Fruit fly (Drosophila melanogaster) whole organism, prepupa: ENCODE data around the gene Grx5.
A peak's percentile ranks its signal among the peaks of the same experiment; 100 is the strongest.

Experiments
- Blimp-1 ChIP-seq: fragments of 200-800 bp; sonication (Bioruptor generic); optimal IDR thresholded peaks from 3 replicates; lab custom pipeline; 2017; ENCODE audit warnings: missing biosample characterization, missing genetic modification characterization, mild to moderate bottlenecking, moderate library complexity, missing genetic modification reagents
- CG11294 ChIP-seq: fragments of 200-800 bp; sonication (Bioruptor generic); IDR thresholded peaks from 2 replicates; pipeline ENCODE4 v1.3.6; 2022; ENCODE audit warnings: missing biosample characterization, missing genetic modification characterization
- CG15336 ChIP-seq: fragments of 200-800 bp; sonication (Bioruptor generic); IDR thresholded peaks from 2 replicates; pipeline ENCODE4 v1.3.6; 2022; ENCODE audit warnings: missing biosample characterization, missing genetic modification characterization
- CG1621 ChIP-seq: fragments of 200-800 bp; sonication (Bioruptor generic); optimal IDR thresholded peaks from 3 replicates; lab custom pipeline; 2018; ENCODE audit warnings: missing biosample characterization, mild to moderate bottlenecking, missing genetic modification characterization
- CG16779 ChIP-seq: fragments of 200-800 bp; sonication (Bioruptor generic); optimal IDR thresholded peaks from 3 replicates; lab custom pipeline; 2017; ENCODE audit warnings: missing biosample characterization, mild to moderate bottlenecking, missing genetic modification characterization
- CG3032 ChIP-seq: fragments of 200-800 bp; optimal IDR thresholded peaks from 2 replicates; lab custom pipeline; 2019; ENCODE audit warnings: missing biosample characterization, mild to moderate bottlenecking, missing genetic modification characterization, moderate library complexity
- CG31627 ChIP-seq: fragments of 200-800 bp; sonication (Bioruptor generic); optimal IDR thresholded peaks from 3 replicates; lab custom pipeline; 2016; ENCODE audit warnings: missing biosample characterization, missing genetic modification characterization
- CG32006 ChIP-seq: fragments of 200-800 bp; sonication (Bioruptor generic); optimal IDR thresholded peaks from 3 replicates; lab custom pipeline; 2017; ENCODE audit warnings: missing biosample characterization, mild to moderate bottlenecking, missing genetic modification characterization
- CG34406 ChIP-seq: fragments of 200-800 bp; sonication (Bioruptor generic); optimal IDR thresholded peaks from 3 replicates; lab custom pipeline; 2016; ENCODE audit warnings: missing biosample characterization, missing genetic modification characterization
- CG6276 ChIP-seq: fragments of 200-800 bp; sonication (Bioruptor generic); optimal IDR thresholded peaks from 2 replicates; lab custom pipeline; 2017; ENCODE audit warnings: missing biosample characterization, mild to moderate bottlenecking, missing genetic modification characterization
- CG6792 ChIP-seq: fragments of 200-800 bp; sonication (Bioruptor generic); optimal IDR thresholded peaks from 3 replicates; lab custom pipeline; 2016; ENCODE audit warnings: missing biosample characterization, missing genetic modification characterization
- CG6808 ChIP-seq: fragments of 200-800 bp; sonication (Bioruptor generic); optimal IDR thresholded peaks from 3 replicates; lab custom pipeline; 2017; ENCODE audit warnings: missing biosample characterization, missing genetic modification characterization, mild to moderate bottlenecking, moderate library complexity, missing genetic modification reagents
- CG6854 ChIP-seq: fragments of 200-800 bp; sonication (Bioruptor generic); optimal IDR thresholded peaks from 2 replicates; lab custom pipeline; 2017; ENCODE audit warnings: missing biosample characterization, mild to moderate bottlenecking, missing genetic modification characterization
- CG7368 ChIP-seq: fragments of 200-800 bp; sonication (Bioruptor generic); optimal IDR thresholded peaks from 3 replicates; lab custom pipeline; 2016; ENCODE audit warnings: missing biosample characterization, missing genetic modification characterization
- CG8119 ChIP-seq: fragments of 200-800 bp; sonication (Bioruptor generic); IDR thresholded peaks from 3 replicates; pipeline ENCODE4 v1.3.6; 2022; ENCODE audit warnings: missing biosample characterization, missing genetic modification characterization
- CG8319 ChIP-seq: fragments of 200-800 bp; sonication (Bioruptor generic); optimal IDR thresholded peaks from 3 replicates; lab custom pipeline; 2016; ENCODE audit warnings: missing biosample characterization, missing genetic modification characterization
- CG8632 ChIP-seq: fragments of 200-800 bp; sonication (Bioruptor generic); optimal IDR thresholded peaks from 3 replicates; lab custom pipeline; 2016; ENCODE audit warnings: missing biosample characterization, missing genetic modification characterization
- CG9139 ChIP-seq: fragments of 200-800 bp; sonication (Bioruptor generic); optimal IDR thresholded peaks from 3 replicates; lab custom pipeline; 2017; ENCODE audit warnings: missing biosample characterization, mild to moderate bottlenecking, missing genetic modification characterization
- Eip93F ChIP-seq: fragments of 200-800 bp; sonication (Bioruptor generic); optimal IDR thresholded peaks from 2 replicates; lab custom pipeline; 2016; ENCODE audit warnings: missing biosample characterization, mild to moderate bottlenecking, missing genetic modification characterization
- Ets96B ChIP-seq: fragments of 200-800 bp; optimal IDR thresholded peaks from 2 replicates; lab custom pipeline; 2019; ENCODE audit warnings: missing biosample characterization, mild to moderate bottlenecking, missing genetic modification characterization, moderate library complexity
- Gug ChIP-seq: fragments of 200-800 bp; sonication (Bioruptor generic); IDR thresholded peaks from 2 replicates; pipeline ENCODE4 v1.3.6; 2022; ENCODE audit warnings: missing biosample characterization, missing genetic modification characterization
- Hr38 ChIP-seq: sonication (Bioruptor generic); optimal IDR thresholded peaks from 2 replicates; lab custom pipeline; 2016; ENCODE audit warnings: missing biosample characterization, missing genetic modification characterization
- Hr4 ChIP-seq: fragments of 200-800 bp; sonication (Bioruptor generic); optimal IDR thresholded peaks from 3 replicates; lab custom pipeline; 2016; ENCODE audit warnings: missing biosample characterization, missing genetic modification characterization
- Met ChIP-seq: fragments of 200-800 bp; sonication (Bioruptor generic); optimal IDR thresholded peaks from 3 replicates; lab custom pipeline; 2016; ENCODE audit warnings: missing biosample characterization, missing genetic modification characterization
- OdsH ChIP-seq: fragments of 200-800 bp; sonication (Bioruptor generic); optimal IDR thresholded peaks from 3 replicates; lab custom pipeline; 2016; ENCODE audit warnings: missing biosample characterization, missing genetic modification characterization
- Smox ChIP-seq: fragments of 200-800 bp; sonication (Bioruptor generic); optimal IDR thresholded peaks from 3 replicates; lab custom pipeline; 2016; ENCODE audit warnings: missing biosample characterization, missing genetic modification characterization
- Sox14 ChIP-seq: fragments of 200-800 bp; sonication (Bioruptor generic); optimal IDR thresholded peaks from 3 replicates; lab custom pipeline; 2016; ENCODE audit warnings: missing biosample characterization, missing genetic modification characterization
- Sox15 ChIP-seq: fragments of 200-800 bp; sonication (Bioruptor generic); optimal IDR thresholded peaks from 3 replicates; lab custom pipeline; 2016; ENCODE audit warnings: missing biosample characterization, missing genetic modification characterization
- acj6 ChIP-seq: fragments of 200-800 bp; sonication (Bioruptor generic); optimal IDR thresholded peaks from 3 replicates; lab custom pipeline; 2016; ENCODE audit warnings: missing biosample characterization, missing genetic modification characterization
- dac ChIP-seq: fragments of 200-800 bp; sonication (Bioruptor generic); optimal IDR thresholded peaks from 2 replicates; lab custom pipeline; 2017; ENCODE audit warnings: missing biosample characterization, mild to moderate bottlenecking, missing genetic modification characterization
- dsx ChIP-seq: fragments of 200-800 bp; optimal IDR thresholded peaks from 3 replicates; lab custom pipeline; 2019; ENCODE audit warnings: missing biosample characterization, mild to moderate bottlenecking, missing genetic modification characterization, moderate library complexity; ENCODE audit not compliant: poor library complexity, severe bottlenecking
- eg ChIP-seq: fragments of 200-800 bp; sonication (Bioruptor generic); IDR thresholded peaks from 3 replicates; pipeline ENCODE4 v1.3.6; 2022; ENCODE audit warnings: missing biosample characterization, missing genetic modification characterization
- fd85E ChIP-seq: fragments of 200-800 bp; sonication (Bioruptor generic); optimal IDR thresholded peaks from 3 replicates; lab custom pipeline; 2016; ENCODE audit warnings: missing biosample characterization, missing genetic modification characterization
- fkh ChIP-seq: fragments of 200-800 bp; sonication (Bioruptor generic); optimal IDR thresholded peaks from 3 replicates; lab custom pipeline; 2017; ENCODE audit warnings: missing biosample characterization, mild to moderate bottlenecking, missing genetic modification characterization, moderate library complexity
- pdm3 ChIP-seq: fragments of 200-800 bp; sonication (Bioruptor generic); optimal IDR thresholded peaks from 3 replicates; lab custom pipeline; 2016; ENCODE audit warnings: missing biosample characterization, missing genetic modification characterization
- spab ChIP-seq: fragments of 200-800 bp; sonication (Bioruptor generic); optimal IDR thresholded peaks from 2 replicates; lab custom pipeline; 2017; ENCODE audit warnings: missing biosample characterization, mild to moderate bottlenecking, missing genetic modification characterization, missing genetic modification reagents
- ss ChIP-seq, 2 experiments: fragments of 200-800 bp; sonication (Bioruptor generic); optimal IDR thresholded peaks; 2 replicates in 1 of 2; 3 replicates in 1 of 2; lab custom pipeline; 2017 to 2018; ENCODE audit warnings: mild to moderate bottlenecking in 2 of 2, missing biosample characterization in 2 of 2, missing genetic modification characterization in 2 of 2, moderate library complexity in 1 of 2
- svp ChIP-seq: fragments of 200-800 bp; sonication (Bioruptor generic); peaks from one replicate; lab custom pipeline; 2016; ENCODE audit warnings: missing biosample characterization, missing genetic modification characterization
- topi ChIP-seq: fragments of 200-800 bp; sonication (Bioruptor generic); optimal IDR thresholded peaks from 3 replicates; lab custom pipeline; 2016; ENCODE audit warnings: missing biosample characterization, missing genetic modification characterization

The Grx5 gene

DNA sequence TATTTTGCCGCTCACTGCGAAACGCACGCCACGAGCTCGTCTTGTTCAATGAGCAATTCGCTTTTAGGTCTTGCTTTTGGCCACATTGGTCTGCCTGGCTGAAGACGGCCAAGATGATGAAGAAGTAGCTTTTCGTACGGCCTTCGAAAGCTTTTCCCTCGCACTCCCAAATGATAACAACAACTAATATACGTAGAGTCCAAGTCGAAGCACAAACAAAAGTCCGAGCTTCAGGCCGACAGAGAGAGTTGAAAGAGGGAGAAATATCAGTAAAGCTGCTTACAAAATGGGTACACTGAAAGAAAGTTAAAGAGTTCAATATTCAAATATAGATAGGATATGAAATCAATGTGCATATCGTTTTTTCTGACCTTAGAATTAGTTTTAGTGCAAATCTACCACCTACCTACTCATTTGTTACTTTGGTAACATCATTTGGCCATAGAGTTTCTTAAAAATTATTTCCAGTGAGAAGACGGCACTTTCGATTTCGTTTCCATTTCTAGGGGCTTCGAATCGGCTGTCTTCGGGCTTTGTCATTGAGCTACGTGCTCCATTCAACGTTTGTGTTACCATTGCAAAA lies 44.6 kb upstream of the Grx5 start, which contains the start of the genes CG45064 and CG45065 (continued):
- TF ChIP-seq Ets96B (tag; lab: Kevin White, UChicago): peak; percentile 63
- peak; percentile 17 to 70 for TF ChIP-seq ss (GFP tag; optimal IDR thresholded peaks at IDR 0.05; lab: Kevin White, UChicago)
- TF ChIP-seq OdsH (GFP tag; lab: Kevin White, UChicago): peak; percentile 89
- no peak for TF ChIP-seq CG1621 (tag; lab: Kevin White, UChicago)
- TF ChIP-seq CG11294 (GFP tag; lab: Robert Waterston, UW): peak; percentile 62; the same call in 1 of the 2 replicates
- peak; percentile 90 for TF ChIP-seq CG6276 (GFP tag; lab: Kevin White, UChicago)
- TF ChIP-seq Sox14: peak; percentile 85
- TF ChIP-seq CG16779: peak; percentile 52
- peak; percentile 81 for TF ChIP-seq Smox (GFP tag; lab: Kevin White, UChicago)
- TF ChIP-seq CG34406 (GFP tag; lab: Kevin White, UChicago): peak; percentile 90
- no peak for TF ChIP-seq CG9139 (GFP tag; lab: Kevin White, UChicago)
- TF ChIP-seq CG8119: peak; percentile 94
- TF ChIP-seq dac (GFP tag; lab: Kevin White, UChicago): peak; percentile 83
- peak; percentile 41 for TF ChIP-seq Hr38 (GFP tag; lab: Kevin White, UChicago)
- TF ChIP-seq Met (GFP tag; lab: Kevin White, UChicago): peak; percentile 89
- TF ChIP-seq acj6 (GFP tag; lab: Kevin White, UChicago): peak; percentile 86
- TF ChIP-seq CG31627 (GFP tag; lab: Kevin White, UChicago): peak; percentile 88
- peak; percentile 98 for TF ChIP-seq Blimp-1
- TF ChIP-seq Eip93F (GFP tag; lab: Kevin White, UChicago): peak; percentile 36
- TF ChIP-seq CG6792 (GFP tag; lab: Kevin White, UChicago): peak; percentile 91
- peak; percentile 85 for TF ChIP-seq topi (GFP tag; lab: Kevin White, UChicago)
- peak; percentile 93 for TF ChIP-seq CG15336 (GFP tag; lab: Robert Waterston, UW)
- peak; percentile 86 for TF ChIP-seq Sox15 (GFP tag; lab: Kevin White, UChicago)
- TF ChIP-seq Gug: peak; percentile 83
- peak; percentile 97 for TF ChIP-seq Hr4 (GFP tag; lab: Kevin White, UChicago)
- TF ChIP-seq eg (GFP tag; lab: Robert Waterston, UW): peak; percentile 94
- TF ChIP-seq CG8632 (GFP tag; lab: Kevin White, UChicago): peak; percentile 88
- TF ChIP-seq fd85E (GFP tag; lab: Kevin White, UChicago): peak; percentile 64
- peak; percentile 45 for TF ChIP-seq spab
- TF ChIP-seq CG7368: peak; percentile 79
- TF ChIP-seq CG32006 (GFP tag; lab: Kevin White, UChicago): peak; percentile 94
- TF ChIP-seq CG8319 (GFP tag; lab: Kevin White, UChicago): peak; percentile 86
- peak; percentile 82 for TF ChIP-seq dsx (GFP tag; lab: Kevin White, UChicago)
- peak; percentile 67 for TF ChIP-seq svp
- TF ChIP-seq, all 60 proteins: peak for 57

dm6 chrX:14878917-14879316 lies 40.9 kb upstream of the Grx5 start:
- TF ChIP-seq CG8119: no peak
- TF ChIP-seq CG6276 (GFP tag; lab: Kevin White, UChicago): no peak
- no peak for TF ChIP-seq pdm3
- no peak for TF ChIP-seq CG3032 (tag; lab: Kevin White, UChicago)
- no peak for TF ChIP-seq CG6854 (GFP tag; lab: Kevin White, UChicago)
- no peak for TF ChIP-seq fkh (GFP tag; lab: Kevin White, UChicago)
- TF ChIP-seq CG6808 (GFP tag; lab: Kevin White, UChicago): no peak
